Fruit fly (Drosophila melanogaster) Kc167 (cell line): Measurements from ENCODE around the gene CG6481.

ENCODE experiments used
- Myc ChIP-seq: fragments of >200 bp; optimal IDR thresholded peaks from 2 replicates; lab custom pipeline; 2017; ENCODE audit warnings: missing external identifiers
- h ChIP-seq: fragments of >200 bp; optimal IDR thresholded peaks from 3 replicates; lab custom pipeline; 2018; ENCODE audit warnings: missing external identifiers
- insv ChIP-seq: fragments of >200 bp; optimal IDR thresholded peaks from 3 replicates; lab custom pipeline; 2018; ENCODE audit warnings: missing external identifiers
- psq ChIP-seq: fragments of >200 bp; optimal IDR thresholded peaks from 2 replicates; lab custom pipeline; 2017; ENCODE audit warnings: missing external identifiers
- ttk ChIP-seq: sonication (Bioruptor generic); optimal IDR thresholded peaks from 2 replicates; lab custom pipeline; 2017; ENCODE audit warnings: missing external identifiers

DNA sequence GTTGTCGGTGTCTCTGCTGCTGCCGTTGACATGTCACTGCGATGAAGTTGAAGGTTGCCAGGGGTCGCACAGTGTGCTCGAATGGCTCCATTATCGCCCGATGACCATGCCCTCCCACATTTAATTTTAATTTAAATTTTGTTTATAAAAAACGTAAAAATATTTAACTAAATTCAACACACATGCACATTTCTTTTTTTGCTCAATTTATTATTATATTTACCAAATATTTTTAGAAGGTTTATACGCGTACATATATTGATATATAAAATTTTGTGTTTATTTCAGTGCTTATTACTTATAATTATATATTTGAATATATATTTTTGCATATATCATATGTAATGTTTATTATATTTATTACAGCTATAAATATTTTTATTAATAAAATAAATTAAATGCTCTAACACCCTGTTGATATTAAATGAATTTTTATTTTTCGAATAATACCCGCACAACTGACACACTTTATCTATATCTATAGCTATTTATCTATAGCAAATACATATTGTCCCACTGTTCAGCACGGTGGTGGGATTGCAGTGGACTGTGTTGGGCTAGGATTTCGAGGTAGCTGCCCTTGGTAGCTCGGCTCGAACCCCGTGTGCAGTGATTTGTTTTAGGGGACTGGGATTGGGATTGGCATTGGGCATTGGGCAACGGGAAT is 1.0 kb upstream of the CG6481 start:
- no peak for TF ChIP-seq ttk (lab: Kevin White, UChicago)
- TF ChIP-seq psq (lab: Kevin White, UChicago) = no peak
- no peak for TF ChIP-seq h (lab: Kevin White, UChicago)
- TF ChIP-seq Myc (lab: Kevin White, UChicago) = no peak
- TF ChIP-seq insv = no peak
